Worm (Caenorhabditis elegans) whole organism, late embryonic: Measurements from ENCODE around the gene C16C8.22.

Experiments used
- C38D4.7 ChIP-seq: fragments of 200-800 bp; sonication (Bioruptor generic); optimal IDR thresholded peaks from 2 replicates; lab custom pipeline; 2018; ENCODE audit warnings: mild to moderate bottlenecking, missing genetic modification characterization, moderate library complexity, missing compliant biosample characterization
- K02D7.2 ChIP-seq: sonication (generic microtip); optimal IDR thresholded peaks from 2 replicates; lab custom pipeline; 2017; ENCODE audit warnings: mild to moderate bottlenecking, missing genetic modification characterization, missing compliant biosample characterization
- K09A11.1 ChIP-seq: sonication (generic microtip); optimal IDR thresholded peaks from 2 replicates; lab custom pipeline; 2017; ENCODE audit warnings: antibody characterized with exemption, mild to moderate bottlenecking, missing genetic modification characterization, missing compliant biosample characterization; ENCODE audit not compliant: insufficient read depth
- T23F11.4 ChIP-seq: fragments of 200-800 bp; sonication (Bioruptor generic); optimal IDR thresholded peaks from 2 replicates; lab custom pipeline; 2018; ENCODE audit warnings: mild to moderate bottlenecking, missing genetic modification characterization, missing compliant biosample characterization
- Y22D7AL.16 ChIP-seq: sonication (generic microtip); optimal IDR thresholded peaks from 2 replicates; lab custom pipeline; 2016; ENCODE audit warnings: missing genetic modification characterization, missing compliant biosample characterization
- ama-1 ChIP-seq: fragments of 150-350 bp; optimal IDR thresholded peaks from 2 replicates; lab custom pipeline; 2014
- ceh-14 ChIP-seq: sonication (generic microtip); optimal IDR thresholded peaks from 2 replicates; lab custom pipeline; 2016; ENCODE audit warnings: missing genotype, missing genetic modification characterization, missing compliant biosample characterization
- ceh-18 ChIP-seq: sonication (generic microtip); optimal IDR thresholded peaks from 2 replicates; lab custom pipeline; 2016; ENCODE audit warnings: missing genetic modification characterization, missing compliant biosample characterization
- ceh-19 ChIP-seq: fragments of 200-800 bp; sonication (Bioruptor generic); optimal IDR thresholded peaks from 2 replicates; lab custom pipeline; 2018; ENCODE audit warnings: mild to moderate bottlenecking, missing genetic modification characterization, missing compliant biosample characterization
- ceh-22 ChIP-seq: sonication (generic microtip); optimal IDR thresholded peaks from 2 replicates; lab custom pipeline; 2017; ENCODE audit warnings: missing biosample characterization, missing genetic modification characterization
- ceh-30 ChIP-seq: fragments of 150-350 bp; optimal IDR thresholded peaks from 2 replicates; lab custom pipeline; 2014; ENCODE audit warnings: missing biosample characterization, missing genetic modification characterization
- ceh-34 ChIP-seq: sonication (generic microtip); optimal IDR thresholded peaks from 2 replicates; lab custom pipeline; 2016; ENCODE audit warnings: mild to moderate bottlenecking, missing genetic modification characterization, missing compliant biosample characterization
- ceh-45 ChIP-seq: fragments of 200-800 bp; sonication (Bioruptor generic); IDR thresholded peaks from 2 replicates; pipeline ENCODE4 v1.3.6; 2022; ENCODE audit warnings: missing genetic modification reagents, missing genetic modification characterization, missing compliant biosample characterization
- ceh-48 ChIP-seq: sonication (generic microtip); optimal IDR thresholded peaks from 2 replicates; lab custom pipeline; 2016; ENCODE audit warnings: missing genetic modification characterization, inconsistent platforms, missing compliant biosample characterization
- ceh-6 ChIP-seq: fragments of 200-800 bp; sonication (Bioruptor generic); optimal IDR thresholded peaks from 2 replicates; lab custom pipeline; 2018; ENCODE audit warnings: mild to moderate bottlenecking, missing genetic modification characterization, missing compliant biosample characterization
- ceh-9 ChIP-seq: sonication (generic microtip); optimal IDR thresholded peaks from 2 replicates; lab custom pipeline; 2016; ENCODE audit warnings: mild to moderate bottlenecking, missing genetic modification characterization, inconsistent platforms, missing compliant biosample characterization
- che-1 ChIP-seq: sonication (generic microtip); optimal IDR thresholded peaks from 2 replicates; lab custom pipeline; 2016; ENCODE audit warnings: mild to moderate bottlenecking, missing genetic modification characterization, missing compliant biosample characterization
- dmd-4 ChIP-seq: sonication (generic microtip); optimal IDR thresholded peaks from 2 replicates; lab custom pipeline; 2016; ENCODE audit warnings: borderline replicate concordance, missing genetic modification characterization, missing compliant biosample characterization
- elt-2 ChIP-seq: sonication (generic microtip); optimal IDR thresholded peaks from 2 replicates; lab custom pipeline; 2016; ENCODE audit warnings: missing genetic modification reagents, missing genetic modification characterization, missing compliant biosample characterization
- elt-4 ChIP-seq: sonication (generic microtip); optimal IDR thresholded peaks from 2 replicates; lab custom pipeline; 2016; ENCODE audit warnings: missing genetic modification characterization, missing compliant biosample characterization
- eyg-1 ChIP-seq: sonication (generic microtip); optimal IDR thresholded peaks from 2 replicates; lab custom pipeline; 2016; ENCODE audit warnings: missing genotype, missing genetic modification characterization, missing compliant biosample characterization
- fax-1 ChIP-seq: sonication (generic microtip); optimal IDR thresholded peaks from 2 replicates; lab custom pipeline; 2016; ENCODE audit warnings: missing genotype, missing genetic modification characterization, missing compliant biosample characterization
- fkh-6 ChIP-seq: sonication (generic microtip); optimal IDR thresholded peaks from 2 replicates; lab custom pipeline; 2016; ENCODE audit warnings: missing genetic modification characterization, missing compliant biosample characterization
- gmeb-2 ChIP-seq: sonication (generic microtip); optimal IDR thresholded peaks from 2 replicates; lab custom pipeline; 2016; ENCODE audit warnings: missing genetic modification characterization, inconsistent platforms, missing compliant biosample characterization
- hlh-13 ChIP-seq: fragments of 200-800 bp; sonication (Bioruptor generic); optimal IDR thresholded peaks from 2 replicates; lab custom pipeline; 2018; ENCODE audit warnings: mild to moderate bottlenecking, missing genetic modification characterization, missing compliant biosample characterization
- hlh-15 ChIP-seq: sonication (generic microtip); optimal IDR thresholded peaks from 2 replicates; lab custom pipeline; 2016; ENCODE audit warnings: missing genetic modification characterization, missing compliant biosample characterization
- hlh-8 ChIP-seq: sonication (generic microtip); optimal IDR thresholded peaks from 2 replicates; lab custom pipeline; 2016; ENCODE audit warnings: missing genotype, missing genetic modification characterization, missing compliant biosample characterization
- lim-6 ChIP-seq: sonication (generic microtip); optimal IDR thresholded peaks from 2 replicates; lab custom pipeline; 2016; ENCODE audit warnings: missing genetic modification characterization, missing compliant biosample characterization
- lin-11 ChIP-seq: fragments of 200-800 bp; sonication (Bioruptor generic); optimal IDR thresholded peaks from 2 replicates; lab custom pipeline; 2018; ENCODE audit warnings: mild to moderate bottlenecking, missing genetic modification characterization, missing compliant biosample characterization
- madf-2 ChIP-seq: sonication (generic microtip); optimal IDR thresholded peaks from 2 replicates; lab custom pipeline; 2017; ENCODE audit warnings: missing genetic modification characterization, missing compliant biosample characterization
- mec-3 ChIP-seq: sonication (generic microtip); optimal IDR thresholded peaks from 2 replicates; lab custom pipeline; 2016; ENCODE audit warnings: borderline replicate concordance, missing genetic modification characterization, missing compliant biosample characterization
- nhr-11 ChIP-seq: fragments of 150-350 bp; optimal IDR thresholded peaks from 2 replicates; lab custom pipeline; 2014; ENCODE audit warnings: missing biosample characterization, missing genetic modification characterization
- nhr-232 ChIP-seq: sonication (generic microtip); optimal IDR thresholded peaks from 2 replicates; lab custom pipeline; 2016; ENCODE audit warnings: missing genetic modification characterization, missing compliant biosample characterization
- npax-4 ChIP-seq: sonication (generic microtip); optimal IDR thresholded peaks from 2 replicates; lab custom pipeline; 2016; ENCODE audit warnings: missing genetic modification characterization, missing compliant biosample characterization
- odd-2 ChIP-seq: sonication (generic microtip); optimal IDR thresholded peaks from 2 replicates; lab custom pipeline; 2017; ENCODE audit warnings: antibody characterized with exemption, mild to moderate bottlenecking, missing genetic modification characterization, missing compliant biosample characterization
- pax-1 ChIP-seq: fragments of 150-350 bp; optimal IDR thresholded peaks from 2 replicates; lab custom pipeline; 2014; ENCODE audit warnings: missing biosample characterization, missing genetic modification characterization
- pha-4 ChIP-seq: fragments of 150-350 bp; optimal IDR thresholded peaks from 2 replicates; lab custom pipeline; 2018; ENCODE audit warnings: missing biosample characterization, missing genetic modification reagents, missing genetic modification characterization
- pqm-1 ChIP-seq: sonication (generic microtip); optimal IDR thresholded peaks from 2 replicates; lab custom pipeline; 2016; ENCODE audit warnings: missing genetic modification characterization, missing compliant biosample characterization
- rnt-1 ChIP-seq: sonication (generic microtip); optimal IDR thresholded peaks from 2 replicates; lab custom pipeline; 2016; ENCODE audit warnings: missing genetic modification characterization, missing compliant biosample characterization
- sdc-2 ChIP-seq: sonication (generic microtip); optimal IDR thresholded peaks from 2 replicates; lab custom pipeline; 2016; ENCODE audit warnings: missing genotype, missing genetic modification characterization, missing compliant biosample characterization
- sox-2 ChIP-seq: fragments of 200-800 bp; sonication (Bioruptor generic); IDR thresholded peaks from 2 replicates; pipeline ENCODE4 v1.3.6; 2022; ENCODE audit warnings: missing genetic modification reagents, missing genetic modification characterization, missing compliant biosample characterization
- sox-4 ChIP-seq: sonication (generic microtip); optimal IDR thresholded peaks from 2 replicates; lab custom pipeline; 2017; ENCODE audit warnings: mild to moderate bottlenecking, missing genetic modification characterization, inconsistent platforms, missing compliant biosample characterization
- tbx-2 ChIP-seq: sonication (generic microtip); optimal IDR thresholded peaks from 2 replicates; lab custom pipeline; 2016; ENCODE audit warnings: missing genetic modification characterization, missing compliant biosample characterization
- unc-3 ChIP-seq, 2 experiments: fragments of 200-800 bp in 1 of 2; sonication (Bioruptor generic) in 1 of 2; sonication (generic microtip) in 1 of 2; conservative IDR thresholded peaks in 1 of 2; optimal IDR thresholded peaks in 1 of 2; 2 replicates each; pipeline versions ENCODE4 v1.3.6 to Lab custom; 2016 to 2022; ENCODE audit warnings: missing compliant biosample characterization in 2 of 2, missing genetic modification characterization in 2 of 2, missing genetic modification reagents in 1 of 2
- unc-86 ChIP-seq: sonication (generic microtip); optimal IDR thresholded peaks from 2 replicates; lab custom pipeline; 2016; ENCODE audit warnings: missing genetic modification characterization, missing compliant biosample characterization

The C16C8.22 gene

ce11 chrII:3441377-3441776 is 1.7 kb downstream of the C16C8.22 start, which contains the start of gene C16C8.27:
TSS of gene C16C8.27 (plus strand) at chrII:3441677.
- TF ChIP-seq nhr-232 (tag; lab: Kevin White, UChicago) (no peak), ceh-34 (no peak), ceh-30 (no peak), sox-4 (tag; lab: Kevin White, UChicago) (no peak), che-1 (tag; lab: Kevin White, UChicago) (no peak), eyg-1 (tag; lab: Kevin White, UChicago) (no peak), unc-86 (tag; lab: Kevin White, UChicago) (no peak), T23F11.4 (GFP tag; lab: Kevin White, UChicago) (no peak), ceh-6 (no peak), elt-4 (tag; lab: Kevin White, UChicago) (no peak), lin-11 (tag; lab: Kevin White, UChicago) (no peak), npax-4 (no peak), ceh-48 (tag; lab: Kevin White, UChicago) (no peak), ceh-14 (tag; lab: Kevin White, UChicago) (no peak), K09A11.1 (no peak), madf-2 (tag; lab: Kevin White, UChicago) (no peak), hlh-15 (tag; lab: Kevin White, UChicago) (no peak), gmeb-2 (tag; lab: Kevin White, UChicago) (no peak), C38D4.7 (no peak)
- TF ChIP-seq, all 69 proteins: peak for 0

ce11 chrII:3440641-3440926 is 2.5 kb downstream of the C16C8.22 start, which contains the start of gene C16C8.17:
TSS of gene C16C8.17 (plus strand) at chrII:3440827.
- no peak for TF ChIP-seq che-1 (tag; lab: Kevin White, UChicago)
- no peak for TF ChIP-seq odd-2
- no peak for TF ChIP-seq ceh-48 (tag; lab: Kevin White, UChicago)
- no peak for TF ChIP-seq nhr-232 (tag; lab: Kevin White, UChicago)
- no peak for TF ChIP-seq sox-2 (GFP tag; lab: Robert Waterston, UW)
- TF ChIP-seq hlh-15 (tag; lab: Kevin White, UChicago): no peak
- TF ChIP-seq eyg-1 (tag; lab: Kevin White, UChicago): no peak
- no peak for TF ChIP-seq ceh-6
- TF ChIP-seq K02D7.2: no peak
- TF ChIP-seq nhr-11: no peak
- TF ChIP-seq rnt-1 (tag; lab: Kevin White, UChicago): no peak
- no peak for TF ChIP-seq ceh-45
- TF ChIP-seq mec-3: no peak

- no peak for TF ChIP-seq dmd-4 (tag; lab: Kevin White, UChicago)
- peak; percentile 39 for TF ChIP-seq elt-2 (tag; lab: Kevin White, UChicago)
These were observed 3.0 kb downstream of the C16C8.22 start for ce11 chrII:3439842-3440640.

ce11 chrII:3439244-3439698 is 3.8 kb downstream of the C16C8.22 start:
- TF ChIP-seq T23F11.4 (GFP tag; lab: Kevin White, UChicago) (peak; percentile 26), nhr-11 (no peak), ceh-22 (tag; lab: Kevin White, UChicago) (no peak), ama-1 (no peak), ceh-18 (tag; lab: Kevin White, UChicago) (no peak), hlh-13 (GFP tag; lab: Kevin White, UChicago) (peak; percentile 48), unc-3 (GFP tag; conservative IDR thresholded peaks at IDR 0.05; lab: Robert Waterston, UW) (peak; percentile 56; the same call in 1 of the 2 replicates), unc-3 (tag; optimal IDR thresholded peaks at IDR 0.05; lab: Kevin White, UChicago) (no peak), sox-4 (tag; lab: Kevin White, UChicago) (peak; percentile 62), sox-2 (GFP tag; lab: Robert Waterston, UW) (no peak), ceh-14 (tag; lab: Kevin White, UChicago) (peak; percentile 47), che-1 (tag; lab: Kevin White, UChicago) (peak; percentile 63), fkh-6 (tag; lab: Kevin White, UChicago) (no peak), ceh-9 (tag; lab: Kevin White, UChicago) (peak; percentile 7), ceh-19 (GFP tag; lab: Kevin White, UChicago) (peak; percentile 16), lin-11 (tag; lab: Kevin White, UChicago) (peak; percentile 15), hlh-8 (no peak), tbx-2 (tag; lab: Kevin White, UChicago) (peak; percentile 8), pha-4 (tag; lab: Kevin White, UChicago) (no peak), ceh-45 (0 out of 2 replicates have a peak, but pooled peaks have one; percentile 51), fax-1 (tag; lab: Kevin White, UChicago) (peak; percentile 24), gmeb-2 (tag; lab: Kevin White, UChicago) (peak; percentile 59), pax-1 (tag; lab: Kevin White, UChicago) (no peak), Y22D7AL.16 (tag; lab: Kevin White, UChicago) (peak; percentile 42), pqm-1 (tag; lab: Kevin White, UChicago) (no peak), lim-6 (tag; lab: Kevin White, UChicago) (no peak), sdc-2 (peak; percentile 44)
